Fruit fly (Drosophila melanogaster) Kc167 (cell line): Measurements from ENCODE around the gene Golgin84.

Experiments
- Myc ChIP-seq: fragments of >200 bp; optimal IDR thresholded peaks from 2 replicates; lab custom pipeline; 2017; ENCODE audit warnings: missing external identifiers
- h ChIP-seq: fragments of >200 bp; optimal IDR thresholded peaks from 3 replicates; lab custom pipeline; 2018; ENCODE audit warnings: missing external identifiers

DNA sequence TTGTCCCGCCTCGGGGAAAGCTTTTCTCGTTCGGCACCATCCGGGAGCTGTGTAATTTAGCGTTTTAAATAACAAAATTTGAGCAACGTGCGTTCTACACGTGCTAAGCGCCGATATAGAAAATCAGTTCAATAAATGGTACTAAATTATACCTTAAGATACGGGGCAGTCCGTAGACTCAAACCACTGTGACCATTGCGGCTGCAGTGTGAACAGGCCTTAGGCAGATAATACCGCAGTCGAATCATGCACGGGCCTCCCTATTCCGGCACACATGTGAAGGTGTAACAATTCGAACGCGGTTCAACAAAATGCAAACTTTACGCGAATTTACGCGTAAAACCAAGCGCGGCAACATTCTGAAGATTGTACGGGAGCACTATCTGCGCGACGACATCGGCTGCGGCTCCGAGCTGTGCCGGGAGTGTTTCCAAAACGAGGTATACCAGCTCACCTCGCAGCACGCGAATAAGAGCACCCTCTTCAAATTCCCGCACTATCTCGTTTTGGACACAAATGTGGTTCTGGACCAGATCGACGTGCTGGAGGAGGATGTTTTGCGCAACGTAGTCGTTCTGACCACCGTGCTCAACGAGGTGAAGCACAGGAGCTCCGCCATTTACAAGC, 24.4 kb downstream of the Golgin84 start, which contains the start of the genes Rrp5 and Dis3:
- TF ChIP-seq Myc (no peak), h (no peak)
